Fruit fly (Drosophila melanogaster): ENCODE data around the gene dmGlut.
"Not testable (repeated sequence)": the region's sequence is repeated elsewhere in the genome, so short reads cannot be mapped to it uniquely, and the experiment has no call there.

dmGlut gene

DNA sequence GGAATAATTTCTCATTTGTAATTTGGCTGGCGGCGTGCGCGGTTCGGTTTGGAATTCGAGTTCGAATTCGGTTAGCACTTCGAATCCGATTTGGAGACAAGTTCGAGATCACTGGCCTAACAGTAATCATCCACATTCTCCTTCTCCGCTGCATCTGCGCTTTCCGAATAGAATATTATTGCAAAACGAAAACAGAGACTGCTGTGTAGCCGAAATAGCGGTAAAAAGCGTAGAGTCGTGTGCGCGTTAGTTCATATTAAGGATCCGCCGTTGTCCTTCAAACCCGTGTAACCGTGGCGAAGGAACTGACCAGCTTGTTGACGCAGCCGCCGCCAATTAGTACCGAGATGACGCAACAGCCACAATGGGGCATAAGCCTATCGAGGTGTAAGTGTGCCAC is at the start of gene dmGlut:
Gene dmGlut (plus strand): TSS at position 4 of the 400 bp plus-strand sequence.
- TF ChIP-seq pan (optimal IDR thresholded peaks at IDR 0.05) (no peak), CG8478 (optimal IDR thresholded peaks at IDR 0.05) (no peak), EcR (GFP tag; optimal IDR thresholded peaks at IDR 0.05) (no peak), usp (GFP tag; optimal IDR thresholded peaks at IDR 0.05) (no peak), psq (optimal IDR thresholded peaks at IDR 0.05) (no peak)

- TF ChIP-seq psq (optimal IDR thresholded peaks at IDR 0.05) (no peak), Dll (optimal IDR thresholded peaks at IDR 0.05) (no peak), usp (GFP tag; optimal IDR thresholded peaks at IDR 0.05) (no peak), pan (optimal IDR thresholded peaks at IDR 0.05) (no peak), EcR (GFP tag; optimal IDR thresholded peaks at IDR 0.05) (no peak), CG8478 (optimal IDR thresholded peaks at IDR 0.05) (no peak)
Observed at dm6 chr2L:11977721-11978120, 49.5 kb upstream of the dmGlut start.

dm6 chr2L:11980075-11980474 is 47.2 kb upstream of the dmGlut start:
- TF ChIP-seq usp (GFP tag; optimal IDR thresholded peaks at IDR 0.05), result no peak
- no peak for TF ChIP-seq Dll (optimal IDR thresholded peaks at IDR 0.05)
- no peak for TF ChIP-seq CG8478 (optimal IDR thresholded peaks at IDR 0.05)
- TF ChIP-seq psq (optimal IDR thresholded peaks at IDR 0.05), result no peak
- no peak for TF ChIP-seq EcR (GFP tag; optimal IDR thresholded peaks at IDR 0.05)
- TF ChIP-seq pan (optimal IDR thresholded peaks at IDR 0.05), result no peak

dm6 chr2L:11981210-11981609 is 46.0 kb upstream of the dmGlut start, which contains the start of gene CG16965:
TSS of gene CG16965 (plus strand) at chr2L:11981591.
- no peak for TF ChIP-seq psq (optimal IDR thresholded peaks at IDR 0.05)
- no peak for TF ChIP-seq Dll (optimal IDR thresholded peaks at IDR 0.05)
- no peak for TF ChIP-seq pan (optimal IDR thresholded peaks at IDR 0.05)
- TF ChIP-seq usp (GFP tag; optimal IDR thresholded peaks at IDR 0.05), result no peak
- TF ChIP-seq CG8478 (optimal IDR thresholded peaks at IDR 0.05), result no peak
- no peak for TF ChIP-seq EcR (GFP tag; optimal IDR thresholded peaks at IDR 0.05)

DNA sequence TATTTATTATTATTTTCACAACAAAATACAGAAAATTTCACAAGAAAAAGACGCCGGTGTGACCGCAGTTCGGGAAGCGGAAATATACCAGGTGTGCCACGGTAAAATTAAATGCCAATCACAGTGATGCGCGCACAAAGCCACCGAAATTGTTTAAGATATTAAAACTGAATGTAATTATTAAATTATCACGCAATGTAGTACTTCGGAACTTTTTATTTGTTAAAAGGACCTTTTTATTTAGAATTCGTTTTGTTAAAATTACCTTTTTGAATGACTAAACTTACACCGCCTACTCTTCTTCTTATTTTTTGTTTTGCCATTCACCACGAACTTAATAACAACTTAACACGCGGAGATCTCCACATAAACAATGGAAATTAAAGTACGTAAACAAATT is 39.3 kb upstream of the dmGlut start, which contains the start of the genes CG6686 and CG34163:
Gene CG6686 (minus strand): TSS at position 95 of the 400 bp plus-strand sequence.
Gene CG34163 (plus strand): TSS at position 326 of the 400 bp plus-strand sequence.
- TF ChIP-seq pan (optimal IDR thresholded peaks at IDR 0.05) (no peak), psq (optimal IDR thresholded peaks at IDR 0.05) (no peak), CG8478 (optimal IDR thresholded peaks at IDR 0.05) (no peak), EcR (GFP tag; optimal IDR thresholded peaks at IDR 0.05) (no peak), Dll (optimal IDR thresholded peaks at IDR 0.05) (no peak), usp (GFP tag; optimal IDR thresholded peaks at IDR 0.05) (no peak)

dm6 chr2L:11989210-11989609 is 38.0 kb upstream of the dmGlut start:
- TF ChIP-seq pan (optimal IDR thresholded peaks at IDR 0.05) (no peak), usp (GFP tag; optimal IDR thresholded peaks at IDR 0.05) (no peak), CG8478 (optimal IDR thresholded peaks at IDR 0.05) (no peak), psq (optimal IDR thresholded peaks at IDR 0.05) (no peak), EcR (GFP tag; optimal IDR thresholded peaks at IDR 0.05) (no peak)

dm6 chr2L:11989729-11990128 is 37.5 kb upstream of the dmGlut start, which contains the start of the genes zuc and dgt2:
TSS of gene zuc (minus strand) at chr2L:11989882.
TSS of gene dgt2 (plus strand) at chr2L:11989936.
- TF ChIP-seq CG8478 (optimal IDR thresholded peaks at IDR 0.05), result no peak
- no peak for TF ChIP-seq Dll (optimal IDR thresholded peaks at IDR 0.05)
- TF ChIP-seq usp (GFP tag; optimal IDR thresholded peaks at IDR 0.05), result no peak
- TF ChIP-seq psq (optimal IDR thresholded peaks at IDR 0.05), result no peak
- no peak for TF ChIP-seq pan (optimal IDR thresholded peaks at IDR 0.05)
- TF ChIP-seq EcR (GFP tag; optimal IDR thresholded peaks at IDR 0.05), result no peak

dm6 chr2L:11990458-11991065 is 36.7 kb upstream of the dmGlut start, which contains the start of gene escl:
TSS of gene escl (plus strand) at chr2L:11990927.
- no peak for TF ChIP-seq CG8478 (optimal IDR thresholded peaks at IDR 0.05)

- TF ChIP-seq pan (optimal IDR thresholded peaks at IDR 0.05); CG8478 (optimal IDR thresholded peaks at IDR 0.05); usp (GFP tag; optimal IDR thresholded peaks at IDR 0.05): not testable (repeated sequence)
Observed at dm6 chr2L:11992602-11993001, 34.6 kb upstream of the dmGlut start, which contains the start of gene Ada1-2. TSS of gene Ada1-2 (plus strand) at chr2L:11992902.

DNA sequence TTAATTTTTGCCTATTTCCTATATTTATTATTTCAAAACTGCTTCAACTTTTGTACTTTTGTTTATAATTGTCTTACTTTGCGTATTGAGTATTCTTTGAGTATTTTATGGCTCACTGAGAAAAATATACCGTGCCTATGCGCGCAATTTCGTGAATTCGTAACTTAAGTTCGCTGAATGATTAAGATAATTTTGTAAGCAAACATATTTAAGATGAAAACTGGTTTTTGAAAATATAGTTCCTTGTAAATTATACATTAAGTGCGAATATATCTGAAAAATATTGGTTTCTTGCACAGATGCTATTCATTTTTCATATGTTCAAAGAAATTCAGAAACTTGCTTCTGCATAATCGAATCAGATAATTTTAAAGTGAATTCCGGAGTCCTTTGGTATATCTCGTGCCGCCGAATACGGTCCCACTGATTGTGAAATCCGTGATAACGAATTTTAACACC is 31.9 kb upstream of the dmGlut start, which contains the start of the genes CG18789 and Qtzl:
Gene CG18789 (minus strand): TSS at position 101 of the 459 bp plus-strand sequence.
Gene Qtzl (plus strand): TSS at position 409 of the 459 bp plus-strand sequence.
- not testable (repeated sequence) for TF ChIP-seq CG8478 (optimal IDR thresholded peaks at IDR 0.05); Dll (optimal IDR thresholded peaks at IDR 0.05); usp (GFP tag; optimal IDR thresholded peaks at IDR 0.05)

- not testable (repeated sequence) for TF ChIP-seq psq (optimal IDR thresholded peaks at IDR 0.05); EcR (GFP tag; optimal IDR thresholded peaks at IDR 0.05); usp (GFP tag; optimal IDR thresholded peaks at IDR 0.05)
Observed at dm6 chr2L:11996509-11996908, 30.7 kb upstream of the dmGlut start, which contains the start of gene Ada1-1. TSS of gene Ada1-1 (plus strand) at chr2L:11996809.

dm6 chr2L:11999240-11999704 is 28.0 kb upstream of the dmGlut start, which contains the start of the genes CG18787 and Nfs1:
TSS of gene CG18787 (minus strand) at chr2L:11999340.
TSS of gene Nfs1 (plus strand) at chr2L:11999654.
- TF ChIP-seq usp (GFP tag; optimal IDR thresholded peaks at IDR 0.05); pan (optimal IDR thresholded peaks at IDR 0.05); psq (optimal IDR thresholded peaks at IDR 0.05): not testable (repeated sequence)

All from whole organism.